Worm (Caenorhabditis elegans) whole organism, L4 larva: ENCODE results near the gene K02E2.7.

ENCODE experiments used
- ZK337.2 ChIP-seq: fragments of 200-800 bp; sonication (Bioruptor generic); IDR thresholded peaks from 2 replicates; pipeline ENCODE4 v1.3.6; 2022; ENCODE audit warnings: missing genetic modification reagents, missing genetic modification characterization, missing compliant biosample characterization
- dmd-6 ChIP-seq: fragments of 200-800 bp; sonication (Bioruptor generic); IDR thresholded peaks from 2 replicates; pipeline ENCODE4 v1.3.6; 2022; ENCODE audit warnings: missing genetic modification reagents, missing genetic modification characterization, missing compliant biosample characterization
- egl-27 ChIP-seq: sonication (generic microtip); optimal IDR thresholded peaks from 3 replicates; lab custom pipeline; 2017; ENCODE audit warnings: missing biosample characterization, missing genetic modification reagents, missing genetic modification characterization
- hlh-30 ChIP-seq: sonication (generic microtip); optimal IDR thresholded peaks from 2 replicates; lab custom pipeline; 2017; ENCODE audit warnings: antibody characterized with exemption, mild to moderate bottlenecking, missing genetic modification characterization, missing compliant biosample characterization; ENCODE audit not compliant: insufficient read depth
- lin-13 ChIP-seq: fragments of 150-350 bp; optimal IDR thresholded peaks from 2 replicates; lab custom pipeline; 2014; ENCODE audit warnings: missing biosample characterization, missing genetic modification reagents, missing genetic modification characterization
- lin-15B ChIP-seq: fragments of 150-350 bp; sonication (generic microtip); optimal IDR thresholded peaks from 3 replicates; lab custom pipeline; 2014; ENCODE audit warnings: missing biosample characterization, missing genetic modification characterization
- nhr-76 ChIP-seq: fragments of 150-350 bp; optimal IDR thresholded peaks from 2 replicates; lab custom pipeline; 2014; ENCODE audit warnings: missing biosample characterization, missing genetic modification characterization
- pqm-1 ChIP-seq: sonication (generic microtip); optimal IDR thresholded peaks from 2 replicates; lab custom pipeline; 2017; ENCODE audit warnings: missing biosample characterization, missing genetic modification characterization
- unc-39 ChIP-seq: sonication (generic microtip); optimal IDR thresholded peaks from 2 replicates; lab custom pipeline; 2017; ENCODE audit warnings: missing biosample characterization, missing genetic modification characterization
- unc-62 ChIP-seq, 3 experiments: fragments of 150-350 bp in 1 of 3; sonication (generic microtip); optimal IDR thresholded peaks in 2 of 3; peaks in 1 of 3; 1 replicate in 1 of 3; 2 replicates in 2 of 3; lab custom pipeline; 2014 to 2017; ENCODE audit warnings: missing biosample characterization in 3 of 3, missing genetic modification characterization in 3 of 3, missing genetic modification reagents in 3 of 3, missing genotype in 1 of 3
- ztf-11 ChIP-seq: fragments of 150-350 bp; optimal IDR thresholded peaks from 2 replicates; lab custom pipeline; 2014; ENCODE audit warnings: missing biosample characterization, missing genetic modification characterization

- TF ChIP-seq lin-13 (GFP tag; lab: Kevin White, UChicago): no peak
- no peak for TF ChIP-seq egl-27 (tag; lab: Kevin White, UChicago)
- TF ChIP-seq unc-62 (GFP tag; optimal IDR thresholded peaks at IDR 0.05 in 1 of 2; lab: Kevin White, UChicago): no peak
- no peak for TF ChIP-seq unc-62 (tag; optimal IDR thresholded peaks at IDR 0.05; lab: Kevin White, UChicago)
- no peak for TF ChIP-seq unc-39 (tag; lab: Kevin White, UChicago)
- no peak for TF ChIP-seq ZK337.2
- TF ChIP-seq dmd-6 (GFP tag; lab: Robert Waterston, UW): no peak
- TF ChIP-seq nhr-76 (tag; lab: Kevin White, UChicago): no peak
- no peak for TF ChIP-seq pqm-1 (tag; lab: Kevin White, UChicago)
- no peak for TF ChIP-seq ztf-11
- no peak for TF ChIP-seq hlh-30 (tag; lab: Kevin White, UChicago)
- no peak for TF ChIP-seq lin-15B (tag; lab: Kevin White, UChicago)
Measured at ce11 chrV:20393773-20394172, 6.9 kb upstream of the K02E2.7 start, which contains the start of gene cnc-7.
